Worm (Caenorhabditis elegans) whole organism, young adult: ENCODE results near the gene T04C10.3.

Source experiments
- C17E4.6 ChIP-seq: fragments of 200-800 bp; sonication (Bioruptor generic); IDR thresholded peaks from 2 replicates; pipeline ENCODE4 v1.3.6; 2022; ENCODE audit warnings: missing genetic modification reagents, missing genetic modification characterization, missing compliant biosample characterization
- F37B4.10 ChIP-seq: fragments of 200-800 bp; sonication (Bioruptor generic); IDR thresholded peaks from 2 replicates; pipeline ENCODE4 v1.3.6; 2022; ENCODE audit warnings: missing genetic modification characterization, missing compliant biosample characterization
- F52B5.7 ChIP-seq: sonication (generic microtip); optimal IDR thresholded peaks from 2 replicates; lab custom pipeline; 2016; ENCODE audit warnings: mild to moderate bottlenecking, missing genetic modification characterization, missing compliant biosample characterization
- T07F8.4 ChIP-seq: sonication (generic microtip); optimal IDR thresholded peaks from 2 replicates; lab custom pipeline; 2016; ENCODE audit warnings: mild to moderate bottlenecking, missing genetic modification characterization, moderate library complexity, missing compliant biosample characterization
- Y53F4B.3 ChIP-seq: fragments of 200-800 bp; sonication (Bioruptor generic); IDR thresholded peaks from 2 replicates; pipeline ENCODE4 v1.3.6; 2022; ENCODE audit warnings: missing genetic modification reagents, missing genetic modification characterization, missing compliant biosample characterization
- attf-5 ChIP-seq: fragments of 200-800 bp; sonication (Bioruptor generic); optimal IDR thresholded peaks from 2 replicates; lab custom pipeline; 2018; ENCODE audit warnings: mild to moderate bottlenecking, missing genetic modification characterization, missing compliant biosample characterization
- ceh-40 ChIP-seq: fragments of 200-800 bp; sonication (Bioruptor generic); IDR thresholded peaks from 2 replicates; pipeline ENCODE4 v1.3.6; 2022; ENCODE audit warnings: missing genetic modification characterization, missing compliant biosample characterization
- ceh-79 ChIP-seq: sonication (generic microtip); optimal IDR thresholded peaks from 2 replicates; lab custom pipeline; 2017; ENCODE audit warnings: mild to moderate bottlenecking, missing genetic modification characterization, missing compliant biosample characterization
- dox-1 ChIP-seq: fragments of 200-800 bp; sonication (Bioruptor generic); IDR thresholded peaks from 2 replicates; pipeline ENCODE4 v1.3.6; 2022; ENCODE audit warnings: missing genetic modification reagents, missing genetic modification characterization, missing compliant biosample characterization
- hlh-12 ChIP-seq: sonication (generic microtip); optimal IDR thresholded peaks from 2 replicates; lab custom pipeline; 2016; ENCODE audit warnings: missing genetic modification characterization, missing compliant biosample characterization
- hlh-26 ChIP-seq: fragments of 200-800 bp; sonication (Bioruptor generic); conservative IDR thresholded peaks from 2 replicates; pipeline ENCODE4 v1.3.6; 2022; ENCODE audit warnings: missing genetic modification reagents, missing genetic modification characterization, missing compliant biosample characterization
- hrde-1 ChIP-seq: sonication (generic microtip); optimal IDR thresholded peaks from 2 replicates; lab custom pipeline; 2016; ENCODE audit warnings: missing genetic modification characterization, mild to moderate bottlenecking, missing compliant biosample characterization, moderate library complexity, missing genotype, missing genetic modification reagents, borderline replicate concordance
- lin-26 ChIP-seq: fragments of 200-800 bp; sonication (Bioruptor generic); IDR thresholded peaks from 2 replicates; pipeline ENCODE4 v1.3.6; 2022; ENCODE audit warnings: missing genetic modification reagents, missing genetic modification characterization, missing compliant biosample characterization
- lsy-27 ChIP-seq: sonication (generic microtip); optimal IDR thresholded peaks from 2 replicates; lab custom pipeline; 2017; ENCODE audit warnings: missing genetic modification characterization, mild to moderate bottlenecking, missing compliant biosample characterization, antibody characterized with exemption, missing genotype, borderline replicate concordance; ENCODE audit not compliant: insufficient read depth
- mcd-1 ChIP-seq: fragments of 200-800 bp; sonication (Bioruptor generic); IDR thresholded peaks from 2 replicates; pipeline ENCODE4 v1.3.6; 2022; ENCODE audit warnings: missing genetic modification reagents, missing genetic modification characterization, missing compliant biosample characterization
- mel-28 ChIP-seq: sonication (generic microtip); optimal IDR thresholded peaks from 2 replicates; lab custom pipeline; 2016; ENCODE audit warnings: borderline replicate concordance, mild to moderate bottlenecking, missing genetic modification characterization, missing compliant biosample characterization
- nhr-80 ChIP-seq: sonication (generic microtip); optimal IDR thresholded peaks from 2 replicates; lab custom pipeline; 2016; ENCODE audit warnings: missing genetic modification characterization, missing compliant biosample characterization
- nhr-90 ChIP-seq: sonication (generic microtip); optimal IDR thresholded peaks from 2 replicates; lab custom pipeline; 2016; ENCODE audit warnings: missing genotype, mild to moderate bottlenecking, missing genetic modification characterization, missing compliant biosample characterization
- repo-1 ChIP-seq: sonication (generic microtip); optimal IDR thresholded peaks from 2 replicates; lab custom pipeline; 2017; ENCODE audit warnings: mild to moderate bottlenecking, missing genetic modification characterization, missing compliant biosample characterization
- rpc-1 ChIP-seq, 2 experiments: fragments of 150-350 bp in 1 of 2; sonication (generic microtip) in 1 of 2; optimal IDR thresholded peaks; 2 replicates each; lab custom pipeline; 2014 to 2018; ENCODE audit warnings: missing biosample characterization in 1 of 2, missing genetic modification characterization in 1 of 2, missing genetic modification reagents in 1 of 2, missing genotype in 1 of 2
- sdz-38 ChIP-seq: sonication (generic microtip); optimal IDR thresholded peaks from 2 replicates; lab custom pipeline; 2016; ENCODE audit warnings: missing genotype, missing genetic modification characterization, missing compliant biosample characterization
- snpc-1.1 ChIP-seq: sonication (generic microtip); optimal IDR thresholded peaks from 2 replicates; lab custom pipeline; 2017; ENCODE audit warnings: missing genetic modification characterization, mild to moderate bottlenecking, missing compliant biosample characterization, antibody characterized with exemption, moderate library complexity, missing genotype, missing genetic modification reagents; ENCODE audit not compliant: insufficient read depth
- snpc-3.4 ChIP-seq: sonication (generic microtip); optimal IDR thresholded peaks from 2 replicates; lab custom pipeline; 2017; ENCODE audit warnings: missing genetic modification characterization, mild to moderate bottlenecking, missing compliant biosample characterization, antibody characterized with exemption, moderate library complexity, missing genotype, missing genetic modification reagents
- snpc-4 ChIP-seq, 5 experiments: fragments of 150-350 bp in 1 of 5; sonication (generic microtip) in 4 of 5; optimal IDR thresholded peaks; 2 replicates each; lab custom pipeline; 2014 to 2018; ENCODE audit warnings: missing genetic modification characterization in 5 of 5, missing biosample characterization in 3 of 5, antibody characterized with exemption in 2 of 5, mild to moderate bottlenecking in 2 of 5, missing compliant biosample characterization in 2 of 5, missing genotype in 2 of 5, moderate library complexity in 2 of 5, missing genetic modification reagents in 1 of 5
- somi-1 ChIP-seq: fragments of 200-800 bp; sonication (Bioruptor generic); optimal IDR thresholded peaks from 2 replicates; lab custom pipeline; 2018; ENCODE audit warnings: mild to moderate bottlenecking, missing genetic modification characterization, missing compliant biosample characterization
- tbx-9 ChIP-seq: sonication (generic microtip); optimal IDR thresholded peaks from 2 replicates; lab custom pipeline; 2016; ENCODE audit warnings: borderline replicate concordance, missing genetic modification characterization, inconsistent platforms, missing compliant biosample characterization
- zfh-2 ChIP-seq: fragments of 200-800 bp; sonication (Bioruptor generic); conservative IDR thresholded peaks from 2 replicates; pipeline ENCODE4 v1.3.6; 2022; ENCODE audit warnings: missing genetic modification reagents, missing genetic modification characterization, missing compliant biosample characterization
- ztf-22 ChIP-seq: fragments of 200-800 bp; sonication (Bioruptor generic); optimal IDR thresholded peaks from 2 replicates; lab custom pipeline; 2018; ENCODE audit warnings: mild to moderate bottlenecking, missing genetic modification characterization, moderate library complexity, missing compliant biosample characterization
- ztf-25 ChIP-seq: fragments of 200-800 bp; sonication (Bioruptor generic); IDR thresholded peaks from 2 replicates; pipeline ENCODE4 v1.3.6; 2022; ENCODE audit warnings: missing genetic modification reagents, missing genetic modification characterization, missing compliant biosample characterization
- ztf-26 ChIP-seq: sonication (generic microtip); optimal IDR thresholded peaks from 2 replicates; lab custom pipeline; 2017; ENCODE audit warnings: missing genetic modification characterization, missing compliant biosample characterization

T04C10.3 gene

DNA sequence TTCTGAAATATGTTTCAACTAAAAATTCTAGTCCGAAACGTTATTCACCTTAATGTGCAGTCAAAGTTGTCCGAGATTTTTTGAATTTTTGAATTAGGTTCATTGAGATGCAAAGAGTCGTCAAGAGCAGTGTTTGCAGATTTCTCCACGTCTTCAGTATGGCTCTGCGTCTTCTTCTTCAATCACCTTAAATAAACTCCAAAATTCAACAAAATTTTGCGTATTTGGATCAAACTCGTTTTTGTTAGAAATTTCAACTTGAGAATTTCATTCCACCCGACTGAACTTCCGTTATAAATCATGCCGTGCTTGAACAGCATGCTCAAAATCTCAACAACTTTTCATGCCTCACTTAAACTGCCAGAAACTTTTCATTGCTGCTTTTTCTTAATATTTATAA is at the start of gene T04C10.3:
Gene T04C10.3 (plus strand): TSS at position 301 of the 400 bp plus-strand sequence.
- no peak for TF ChIP-seq C17E4.6 (GFP tag; lab: Robert Waterston, UW)
- no peak for TF ChIP-seq somi-1 (GFP tag; lab: Kevin White, UChicago)
- TF ChIP-seq hlh-12 (tag; lab: Kevin White, UChicago) = no peak
- TF ChIP-seq Y53F4B.3 = no peak
- no peak for TF ChIP-seq hlh-26 (GFP tag; lab: Robert Waterston, UW)
- TF ChIP-seq hrde-1 (tag; lab: Kevin White, UChicago) = no peak
- TF ChIP-seq attf-5 (GFP tag; lab: Kevin White, UChicago) = no peak
- no peak for TF ChIP-seq lin-26 (GFP tag; lab: Robert Waterston, UW)
- no peak for TF ChIP-seq ceh-40 (GFP tag; lab: Robert Waterston, UW)
- no peak for TF ChIP-seq tbx-9 (tag; lab: Kevin White, UChicago)
- no peak for TF ChIP-seq ztf-25 (GFP tag; lab: Robert Waterston, UW)
- no peak for TF ChIP-seq rpc-1 (optimal IDR thresholded peaks at IDR 0.05; lab: Kevin White, UChicago)
- TF ChIP-seq rpc-1 (tag; optimal IDR thresholded peaks at IDR 0.05; lab: Kevin White, UChicago) = no peak
- no peak for TF ChIP-seq mcd-1 (GFP tag; lab: Robert Waterston, UW)

DNA sequence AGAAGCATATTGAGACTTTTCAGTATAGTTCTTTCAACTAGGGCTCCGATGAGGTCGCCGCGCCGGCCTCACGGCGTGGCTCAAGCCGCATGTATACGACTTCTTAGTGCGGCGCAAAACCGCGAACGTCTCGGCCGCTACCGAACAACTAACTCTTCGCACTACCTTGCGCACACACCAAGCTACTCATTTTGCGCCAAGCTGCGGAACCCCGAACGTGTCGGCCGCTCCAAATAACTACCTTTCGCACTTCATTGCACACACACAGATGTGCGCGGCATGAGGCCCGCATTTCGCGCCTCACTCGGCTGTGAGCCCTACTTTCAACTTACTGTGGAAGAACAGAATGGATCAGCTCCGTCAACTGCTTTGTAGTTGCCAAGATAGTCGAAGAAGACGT is 44.3 kb upstream of the T04C10.3 start:
- no peak for TF ChIP-seq F52B5.7
- no peak for TF ChIP-seq F37B4.10 (GFP tag; lab: Robert Waterston, UW)
- no peak for TF ChIP-seq attf-5 (GFP tag; lab: Kevin White, UChicago)
- TF ChIP-seq ztf-22 (GFP tag; lab: Kevin White, UChicago) = no peak
- no peak for TF ChIP-seq mel-28 (tag; lab: Kevin White, UChicago)
- peak; percentile 66 for TF ChIP-seq zfh-2 (GFP tag; lab: Robert Waterston, UW)
- TF ChIP-seq snpc-4 (GFP tag; optimal IDR thresholded peaks at IDR 0.05; lab: Kevin White, UChicago) = no peak
- TF ChIP-seq snpc-4 (tag; optimal IDR thresholded peaks at IDR 0.05; lab: Kevin White, UChicago) = peak in 2 of 4 experiments; percentile 76 to 88
- peak; percentile 59 for TF ChIP-seq snpc-1.1
- no peak for TF ChIP-seq sdz-38 (tag; lab: Kevin White, UChicago)

DNA sequence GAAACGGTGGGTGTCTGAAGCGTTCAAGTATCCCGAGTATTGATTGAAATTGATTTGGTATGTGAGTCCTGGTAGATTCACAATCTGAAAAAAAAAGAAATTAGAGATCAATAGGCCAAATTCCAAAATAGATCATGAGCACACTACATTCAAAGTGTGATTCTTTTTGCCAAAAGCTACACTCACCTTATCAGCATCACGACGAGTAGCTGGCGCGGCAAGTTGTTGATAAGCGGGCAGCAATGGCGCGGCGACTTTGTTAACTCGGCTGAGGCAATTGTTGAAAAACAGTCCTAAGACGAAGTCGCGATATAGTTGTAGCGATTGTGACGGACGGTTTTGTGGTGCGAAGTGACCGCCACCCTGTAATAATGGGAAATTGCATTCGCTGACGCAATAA is 43.2 kb upstream of the T04C10.3 start:
- TF ChIP-seq nhr-80 = peak; percentile 76
- 0 out of 2 replicates have a peak, but pooled peaks have one; percentile 37 for TF ChIP-seq dox-1 (GFP tag; lab: Robert Waterston, UW)
- TF ChIP-seq zfh-2 (GFP tag; lab: Robert Waterston, UW) = no peak

DNA sequence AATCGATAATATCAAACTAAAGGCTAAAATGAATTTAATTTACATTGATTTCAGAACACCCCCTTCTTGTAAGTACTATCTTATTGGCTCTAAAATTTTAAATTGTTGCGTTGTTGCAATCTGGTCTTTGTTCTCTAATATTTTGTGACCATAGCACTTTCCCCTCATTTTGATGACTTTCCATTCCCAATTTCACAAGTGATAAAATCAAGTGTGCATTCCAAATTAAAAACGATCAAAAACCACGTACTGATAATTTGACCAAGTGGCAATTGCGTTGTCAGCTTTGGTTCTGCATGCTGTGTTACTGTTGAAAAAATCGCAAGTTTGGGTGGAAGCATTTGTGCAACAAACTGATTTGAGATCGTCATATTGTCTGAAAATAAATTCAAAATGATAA is 41.8 kb upstream of the T04C10.3 start:
- TF ChIP-seq hlh-26 (GFP tag; lab: Robert Waterston, UW) = no peak
- TF ChIP-seq nhr-80 = peak; percentile 79
- no peak for TF ChIP-seq T07F8.4
- no peak for TF ChIP-seq ztf-26 (tag; lab: Kevin White, UChicago)

DNA sequence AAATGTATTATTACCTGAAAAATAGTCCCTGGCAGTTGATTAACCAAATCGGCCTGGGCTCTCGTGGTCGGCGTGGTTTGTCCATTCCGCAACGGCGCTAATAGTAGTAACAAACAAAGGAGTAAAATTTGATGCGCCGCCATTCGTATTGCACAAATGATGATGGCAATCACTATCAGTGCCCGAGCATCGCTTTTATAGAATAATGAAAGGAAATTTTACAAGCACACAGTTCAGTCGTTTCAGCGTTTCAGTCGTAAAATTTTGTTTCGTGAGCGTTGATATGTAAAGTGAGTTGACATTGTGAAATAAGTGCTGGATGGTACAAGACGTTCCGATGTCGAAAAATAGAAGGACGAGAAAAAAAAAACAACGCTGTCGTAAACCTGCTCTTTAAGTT is 40.5 kb upstream of the T04C10.3 start, which contains the start of gene Y16B4A.2:
Gene Y16B4A.2 (minus strand): TSS at position 170 of the 400 bp plus-strand sequence.
- TF ChIP-seq snpc-3.4 (tag; lab: Kevin White, UChicago) = no peak
- TF ChIP-seq lsy-27 (tag; lab: Kevin White, UChicago) = no peak
- TF ChIP-seq repo-1 (tag; lab: Kevin White, UChicago) = no peak
- TF ChIP-seq rpc-1 (optimal IDR thresholded peaks at IDR 0.05; lab: Kevin White, UChicago) = no peak
- no peak for TF ChIP-seq rpc-1 (tag; optimal IDR thresholded peaks at IDR 0.05; lab: Kevin White, UChicago)
- no peak for TF ChIP-seq nhr-90
- TF ChIP-seq nhr-80 = peak; percentile 43
- TF ChIP-seq ceh-79 = no peak
